Worm (Caenorhabditis elegans) whole organism, L4/young adult: ENCODE results near the gene M153.3.

Experiments
- dao-5 ChIP-seq: sonication (generic microtip); optimal IDR thresholded peaks from 2 replicates; lab custom pipeline; 2016; ENCODE audit warnings: missing genotype, missing genetic modification characterization, moderate library complexity, missing compliant biosample characterization
- him-1 ChIP-seq: sonication (generic microtip); optimal IDR thresholded peaks from 2 replicates; lab custom pipeline; 2016; ENCODE audit warnings: missing genotype, missing genetic modification reagents, missing genetic modification characterization, missing compliant biosample characterization

DNA sequence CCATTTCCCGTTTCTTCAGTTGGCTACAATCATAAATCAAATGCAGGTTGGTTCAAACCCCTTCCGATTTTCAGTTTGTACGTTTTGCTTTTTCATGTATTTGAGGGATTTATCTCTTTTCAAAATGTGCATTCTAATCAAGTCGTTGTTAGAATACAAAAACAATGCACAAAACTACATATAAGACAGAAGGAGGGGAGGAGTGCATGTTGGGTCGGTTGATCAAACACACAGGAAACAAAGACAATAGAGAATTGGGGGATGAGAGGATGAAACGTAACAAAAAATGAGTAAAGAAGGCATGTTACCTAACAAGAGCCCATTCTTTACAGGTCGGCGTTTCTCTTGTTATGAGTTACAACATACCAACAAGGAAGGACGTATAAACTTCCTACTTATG is 44.7 kb upstream of the M153.3 start:
- TF ChIP-seq dao-5 (tag; lab: Kevin White, UChicago) (no peak), him-1 (no peak)
